Worm (Caenorhabditis elegans): ENCODE measurements around the gene arrd-12.

DNA sequence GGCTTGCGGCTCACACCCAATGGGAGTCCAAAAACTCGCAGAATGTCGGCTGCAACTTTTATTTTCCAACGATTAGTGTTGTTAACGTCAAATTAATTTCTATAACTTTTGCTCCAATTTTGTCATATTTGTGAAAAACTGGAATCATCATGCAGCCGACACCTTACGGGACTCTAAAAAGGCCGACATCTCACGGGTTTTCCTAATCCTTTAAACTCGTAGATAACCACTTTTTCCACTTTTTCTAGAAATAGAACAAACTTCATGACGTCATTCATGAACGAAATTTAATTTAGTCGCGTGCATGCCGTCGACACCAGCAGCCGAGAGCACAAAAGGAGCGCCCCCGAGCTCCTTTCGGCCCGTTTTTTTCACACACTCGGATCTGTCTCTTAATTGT, 47.4 kb downstream of the arrd-12 start:
- no peak for TF ChIP-seq him-1 (tag; optimal IDR thresholded peaks at IDR 0.05)
- TF ChIP-seq dao-5 (tag; optimal IDR thresholded peaks at IDR 0.05), result no peak
- no peak for TF ChIP-seq W03F9.2 (tag; optimal IDR thresholded peaks at IDR 0.05)
